Worm (Caenorhabditis elegans) whole organism, mixed stage, embryonic: ENCODE results near the gene F49C12.1.

ENCODE experiments used
- blmp-1 ChIP-seq: fragments of 150-350 bp; optimal IDR thresholded peaks from 2 replicates; lab custom pipeline; 2014; ENCODE audit warnings: missing biosample characterization, missing genetic modification characterization
- lsy-2 ChIP-seq: fragments of 150-350 bp; optimal IDR thresholded peaks from 2 replicates; lab custom pipeline; 2014; ENCODE audit warnings: missing biosample characterization, missing genetic modification characterization
- nhr-237 ChIP-seq: fragments of 150-350 bp; optimal IDR thresholded peaks from 2 replicates; lab custom pipeline; 2014; ENCODE audit warnings: missing biosample characterization, missing genetic modification characterization
- unc-62 ChIP-seq: fragments of 150-350 bp; optimal IDR thresholded peaks from 2 replicates; lab custom pipeline; 2014; ENCODE audit warnings: missing biosample characterization, missing genetic modification reagents, missing genetic modification characterization
- zip-8 ChIP-seq: fragments of 150-350 bp; optimal IDR thresholded peaks from 2 replicates; lab custom pipeline; 2014; ENCODE audit warnings: missing biosample characterization, missing genetic modification characterization
- ztf-11 ChIP-seq: fragments of 150-350 bp; optimal IDR thresholded peaks from 2 replicates; lab custom pipeline; 2014; ENCODE audit warnings: missing biosample characterization, missing genetic modification characterization

ce11 chrIV:9268916-9269315 is 27.2 kb downstream of the F49C12.1 start:
- TF ChIP-seq unc-62 (GFP tag; lab: Kevin White, UChicago) (peak; percentile 46), lsy-2 (tag; lab: Kevin White, UChicago) (no peak), ztf-11 (tag; lab: Kevin White, UChicago) (peak; percentile 68), blmp-1 (no peak), nhr-237 (tag; lab: Kevin White, UChicago) (no peak), zip-8 (tag; lab: Kevin White, UChicago) (no peak)
